Fruit fly (Drosophila melanogaster) whole organism, adult: ENCODE measurements around the gene CG44198.

ENCODE experiments used
- CG11617 ChIP-seq: fragments of 200-800 bp; sonication (Bioruptor generic); optimal IDR thresholded peaks from 2 replicates; lab custom pipeline; 2017; ENCODE audit warnings: mild to moderate bottlenecking, missing biosample characterization, missing genetic modification reagents, missing genetic modification characterization
- CG33017 ChIP-seq: fragments of 200-800 bp; sonication (Bioruptor generic); optimal IDR thresholded peaks from 2 replicates; lab custom pipeline; 2018; ENCODE audit warnings: missing biosample characterization, mild to moderate bottlenecking, missing genetic modification characterization, moderate library complexity
- CG5204 ChIP-seq: fragments of 200-800 bp; sonication (Bioruptor generic); optimal IDR thresholded peaks from 2 replicates; lab custom pipeline; 2016; ENCODE audit warnings: missing biosample characterization, missing genetic modification characterization
- Crg-1 ChIP-seq: fragments of 200-800 bp; sonication (Bioruptor generic); optimal IDR thresholded peaks from 2 replicates; lab custom pipeline; 2016; ENCODE audit warnings: missing biosample characterization, missing genetic modification characterization
- Hr96 ChIP-seq: fragments of 200-800 bp; sonication (Bioruptor generic); optimal IDR thresholded peaks from 2 replicates; lab custom pipeline; 2016; ENCODE audit warnings: missing biosample characterization, missing genetic modification characterization
- cic ChIP-seq: fragments of 200-800 bp; sonication (Bioruptor generic); optimal IDR thresholded peaks from 2 replicates; lab custom pipeline; 2017; ENCODE audit warnings: missing biosample characterization, mild to moderate bottlenecking, missing genetic modification characterization, moderate library complexity
- cnc ChIP-seq, 2 experiments: fragments of >200 bp; optimal IDR thresholded peaks; 2 replicates each; lab custom pipeline; 2017
- kay ChIP-seq: fragments of 200-800 bp; sonication (Bioruptor generic); peaks from one replicate; lab custom pipeline; 2016; ENCODE audit warnings: missing biosample characterization, missing genetic modification characterization, borderline replicate concordance
- pad ChIP-seq: fragments of 200-800 bp; sonication (Bioruptor generic); optimal IDR thresholded peaks from 3 replicates; lab custom pipeline; 2017; ENCODE audit warnings: missing biosample characterization, missing genetic modification characterization, mild to moderate bottlenecking, moderate library complexity, missing genetic modification reagents
- toe ChIP-seq: fragments of 200-800 bp; sonication (Bioruptor generic); optimal IDR thresholded peaks from 2 replicates; lab custom pipeline; 2016; ENCODE audit warnings: missing biosample characterization, missing genetic modification characterization

DNA sequence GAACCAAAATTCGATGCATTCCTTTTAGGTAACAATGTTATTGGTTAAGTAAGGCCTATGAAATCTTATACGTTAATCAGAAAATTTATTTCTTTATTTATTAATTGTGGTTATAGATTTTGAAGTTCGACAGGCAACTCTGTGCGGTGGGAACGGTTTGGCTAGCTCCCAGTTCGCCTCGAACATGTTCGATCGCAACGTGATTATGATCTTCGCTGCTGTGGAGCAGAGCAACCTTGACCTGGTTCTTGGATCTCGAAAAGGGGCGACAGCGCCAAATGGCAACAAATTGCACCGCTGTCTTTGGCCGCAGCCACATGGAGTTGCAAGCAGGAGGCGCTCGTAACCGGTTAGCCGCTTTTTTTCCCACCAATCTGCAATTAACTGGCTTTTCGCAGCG is 35.4 kb upstream of the CG44198 start:
- TF ChIP-seq kay (no peak), Crg-1 (GFP tag; lab: Kevin White, UChicago) (no peak), Hr96 (GFP tag; lab: Kevin White, UChicago) (no peak), toe (GFP tag; lab: Kevin White, UChicago) (no peak), pad (GFP tag; lab: Kevin White, UChicago) (no peak), CG11617 (GFP tag; lab: Kevin White, UChicago) (no peak), cnc (optimal IDR thresholded peaks at IDR 0.05; lab: Kevin White, UChicago) (no peak), CG5204 (GFP tag; lab: Kevin White, UChicago) (no peak), CG33017 (no peak), cic (GFP tag; lab: Kevin White, UChicago) (no peak)
